Fruit fly (Drosophila melanogaster): ENCODE data around the gene CG9701.

- TF ChIP-seq Abd-B (GFP tag; optimal IDR thresholded peaks at IDR 0.05) (no peak), CG32264 (GFP tag; optimal IDR thresholded peaks at IDR 0.05) (no peak), GATAd (GFP tag; optimal IDR thresholded peaks at IDR 0.05) (no peak), lola (GFP tag; optimal IDR thresholded peaks at IDR 0.05) (no peak), pan (optimal IDR thresholded peaks at IDR 0.05) (peak; percentile 26), Rel (GFP tag; optimal IDR thresholded peaks at IDR 0.05) (no peak), Rel (tag; optimal IDR thresholded peaks at IDR 0.05) (no peak), dsf (GFP tag; optimal IDR thresholded peaks at IDR 0.05; ENCODE audit: borderline replicate concordance) (no peak), psq (GFP tag; optimal IDR thresholded peaks at IDR 0.05) (no peak)
Measured at dm6 chr3L:16750750-16751149, 17.4 kb downstream of the CG9701 start.

All from whole organism, wandering third instar larva.